Fruit fly (Drosophila melanogaster): ENCODE data around the gene CG5149.

CG5149 gene

DNA sequence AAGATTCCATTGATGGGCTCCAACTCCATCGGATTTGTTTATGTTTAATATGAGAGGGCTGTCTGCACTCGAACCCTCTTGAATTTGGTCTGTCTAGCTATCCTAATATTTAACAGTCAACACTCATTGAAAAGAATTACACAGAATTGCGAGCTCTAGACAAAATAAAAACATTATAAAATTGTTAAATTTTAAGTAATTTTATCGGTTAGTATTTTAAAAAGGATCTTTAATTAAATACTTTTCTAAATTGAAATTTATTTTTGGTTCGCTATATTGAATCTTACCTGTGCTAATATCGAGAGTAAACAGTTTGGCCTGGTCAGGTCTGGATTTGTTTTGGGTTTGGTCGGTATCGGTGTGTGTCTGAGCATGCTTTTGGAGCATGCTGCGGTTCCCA is 13.6 kb upstream of the CG5149 start (continued):
- no peak for TF ChIP-seq hth (optimal IDR thresholded peaks at IDR 0.05)
- peak; percentile 45 for TF ChIP-seq Abd-B (GFP tag; optimal IDR thresholded peaks at IDR 0.05)
- TF ChIP-seq CG18011 (GFP tag; optimal IDR thresholded peaks at IDR 0.05), result no peak
- peak; percentile 9 for TF ChIP-seq CG2116 (GFP tag; optimal IDR thresholded peaks at IDR 0.05)
- no peak for TF ChIP-seq inv (GFP tag; IDR thresholded peaks at IDR 0.05; ENCODE audit: partially characterized antibody)
- peak; percentile 80 for TF ChIP-seq CG2120 (GFP tag; optimal IDR thresholded peaks at IDR 0.05)
- TF ChIP-seq yki (optimal IDR thresholded peaks at IDR 0.05), result no peak
- TF ChIP-seq sens-2 (GFP tag; IDR thresholded peaks at IDR 0.05), result peak; percentile 38; the same call in 1 of the 2 replicates
- peak; percentile 54 for TF ChIP-seq HmgZ (tag; optimal IDR thresholded peaks at IDR 0.05)
- peak; percentile 67 for TF ChIP-seq CG8388 (GFP tag; optimal IDR thresholded peaks at IDR 0.05)
- no peak for TF ChIP-seq Jarid2 (GFP tag; optimal IDR thresholded peaks at IDR 0.05)
- TF ChIP-seq sr (GFP tag; IDR thresholded peaks at IDR 0.05), result no peak
- TF ChIP-seq pita (GFP tag; optimal IDR thresholded peaks at IDR 0.05), result no peak
- TF ChIP-seq Sox100B (GFP tag; optimal IDR thresholded peaks at IDR 0.05), result peak; percentile 53
- TF ChIP-seq CG17186 (GFP tag; optimal IDR thresholded peaks at IDR 0.05), result no peak
- peak; percentile 71 for TF ChIP-seq Nf-YA (GFP tag; IDR thresholded peaks at IDR 0.05)
- no peak for TF ChIP-seq Lhr (GFP tag; optimal IDR thresholded peaks at IDR 0.05)
- no peak for TF ChIP-seq Ets97D (GFP tag; optimal IDR thresholded peaks at IDR 0.05)
- TF ChIP-seq sisA (GFP tag; IDR thresholded peaks at IDR 0.05), result peak; percentile 75
- no peak for TF ChIP-seq pb (GFP tag; optimal IDR thresholded peaks at IDR 0.05)
- TF ChIP-seq CG13775 (GFP tag; optimal IDR thresholded peaks at IDR 0.05), result peak; percentile 36
- TF ChIP-seq CG1602 (GFP tag; optimal IDR thresholded peaks at IDR 0.05), result peak; percentile 45
- TF ChIP-seq CG9727 (GFP tag; optimal IDR thresholded peaks at IDR 0.05), result peak; percentile 71
- TF ChIP-seq CG43689 (GFP tag; IDR thresholded peaks at IDR 0.05), result no peak
- peak; percentile 82 for TF ChIP-seq Aef1 (GFP tag; IDR thresholded peaks at IDR 0.05)
- peak; percentile 64 for TF ChIP-seq CG14667 (GFP tag; IDR thresholded peaks at IDR 0.05)
- TF ChIP-seq scrt (GFP tag; optimal IDR thresholded peaks at IDR 0.05), result peak; percentile 49
- TF ChIP-seq gcm2 (GFP tag; optimal IDR thresholded peaks at IDR 0.05), result peak; percentile 7
- TF ChIP-seq CG4820 (GFP tag; optimal IDR thresholded peaks at IDR 0.05), result peak; percentile 54
- TF ChIP-seq Tbp (GFP tag; optimal IDR thresholded peaks at IDR 0.05), result no peak
- TF ChIP-seq NC2β (GFP tag; optimal IDR thresholded peaks at IDR 0.05), result no peak
- no peak for TF ChIP-seq maf-S (GFP tag; optimal IDR thresholded peaks at IDR 0.05)
- peak; percentile 73 for TF ChIP-seq CG13894 (tag; optimal IDR thresholded peaks at IDR 0.05)
- peak; percentile 22 for TF ChIP-seq CG8944 (GFP tag; optimal IDR thresholded peaks at IDR 0.05)
- TF ChIP-seq CG17361 (GFP tag; IDR thresholded peaks at IDR 0.05), result peak; percentile 72
- peak; percentile 46 for TF ChIP-seq gsb (GFP tag; IDR thresholded peaks at IDR 0.05)
- peak; percentile 62 for TF ChIP-seq CG30403 (GFP tag; optimal IDR thresholded peaks at IDR 0.05)
- peak; percentile 70 for TF ChIP-seq oc (tag; optimal IDR thresholded peaks at IDR 0.05)
- TF ChIP-seq shn (GFP tag; optimal IDR thresholded peaks at IDR 0.05), result no peak
- peak; percentile 73; the same call in 1 of the 2 replicates for TF ChIP-seq CG11247 (GFP tag; IDR thresholded peaks at IDR 0.05)
- TF ChIP-seq CG14441 (GFP tag; IDR thresholded peaks at IDR 0.05), result peak; percentile 78
- peak; percentile 71 for TF ChIP-seq CG12769 (tag; optimal IDR thresholded peaks at IDR 0.05)
- peak; percentile 57 for TF ChIP-seq twi (tag; optimal IDR thresholded peaks at IDR 0.05)
- TF ChIP-seq row (GFP tag; IDR thresholded peaks at IDR 0.05), result peak; percentile 87
- TF ChIP-seq CG6813 (GFP tag; optimal IDR thresholded peaks at IDR 0.05), result peak; percentile 37
- TF ChIP-seq mirr (GFP tag; optimal IDR thresholded peaks at IDR 0.05), result no peak
- TF ChIP-seq gcm (GFP tag; optimal IDR thresholded peaks at IDR 0.05), result peak; percentile 57
- no peak for TF ChIP-seq Trl (optimal IDR thresholded peaks at IDR 0.05)
- TF ChIP-seq Trl (GFP tag; optimal IDR thresholded peaks at IDR 0.05), result no peak
- no peak for TF ChIP-seq Drgx (GFP tag; IDR thresholded peaks at IDR 0.05)
- TF ChIP-seq Bteb2 (GFP tag; optimal IDR thresholded peaks at IDR 0.05), result no peak
- TF ChIP-seq CG12299 (tag; optimal IDR thresholded peaks at IDR 0.05), result peak; percentile 71
- TF ChIP-seq TFAM (GFP tag; optimal IDR thresholded peaks at IDR 0.05), result no peak

Measured in whole organism, embryonic.